Worm (Caenorhabditis elegans): ENCODE measurements around the gene bus-8B.

bus-8B gene

ce11 chrX:5450773-5451447 lies 42.2 kb upstream of the bus-8B start, which contains the start of gene C25F6.6:
Gene C25F6.6, minus strand, starts transcription at chrX:5450823.
- peak; percentile 11 for TF ChIP-seq pqm-1 (tag; optimal IDR thresholded peaks at IDR 0.05)
- no peak for TF ChIP-seq nhr-43 (tag; optimal IDR thresholded peaks at IDR 0.05; ENCODE audit: poor library complexity, severe bottlenecking)
- no peak for TF ChIP-seq daf-12 (tag; optimal IDR thresholded peaks at IDR 0.05)
- no peak for TF ChIP-seq ztf-11 (tag; optimal IDR thresholded peaks at IDR 0.05)
- TF ChIP-seq ztf-4 (tag; optimal IDR thresholded peaks at IDR 0.05) = no peak
- TF ChIP-seq eor-1 (tag; optimal IDR thresholded peaks at IDR 0.05) = no peak
- TF ChIP-seq ceh-28 (tag; optimal IDR thresholded peaks at IDR 0.05) = no peak
- no peak for TF ChIP-seq jun-1 (tag; optimal IDR thresholded peaks at IDR 0.05)
- no peak for TF ChIP-seq mml-1 (tag; optimal IDR thresholded peaks at IDR 0.05)
- peak; percentile 11 for TF ChIP-seq nhr-23 (tag; optimal IDR thresholded peaks at IDR 0.05)
- peak; percentile 32 for TF ChIP-seq elt-2 (tag; optimal IDR thresholded peaks at IDR 0.05)
- no peak for TF ChIP-seq fos-1 (tag; optimal IDR thresholded peaks at IDR 0.05)

DNA sequence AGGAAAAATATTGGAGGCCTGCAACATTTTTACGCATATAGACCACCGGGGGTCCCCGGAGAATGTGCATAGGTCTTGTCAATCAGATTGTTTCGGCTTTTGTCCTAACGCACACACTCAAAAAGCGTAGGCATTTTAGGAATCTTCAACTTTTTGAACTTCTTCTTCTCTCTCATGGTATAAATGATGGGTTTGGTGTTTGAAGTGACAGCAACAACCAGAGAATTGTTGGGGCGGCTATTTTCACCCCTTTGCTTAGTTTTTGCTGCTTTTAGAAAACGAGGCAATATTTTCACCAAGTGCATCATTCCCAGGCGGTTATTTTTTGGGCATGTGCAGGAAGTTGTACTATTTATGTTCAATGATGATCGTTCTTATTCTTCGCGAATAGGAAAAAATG lies 41.4 kb upstream of the bus-8B start:
- TF ChIP-seq egl-27 (tag; optimal IDR thresholded peaks at IDR 0.05) (no peak), snpc-4 (tag; optimal IDR thresholded peaks at IDR 0.05) (no peak), eor-1 (tag; optimal IDR thresholded peaks at IDR 0.05) (no peak), mdl-1 (tag; optimal IDR thresholded peaks at IDR 0.05) (no peak), lin-39 (tag; optimal IDR thresholded peaks at IDR 0.05) (peak; percentile 32), elt-1 (tag; optimal IDR thresholded peaks at IDR 0.05) (no peak), sea-2 (GFP tag; optimal IDR thresholded peaks at IDR 0.05) (no peak), elt-2 (tag; optimal IDR thresholded peaks at IDR 0.05) (no peak), nhr-43 (tag; optimal IDR thresholded peaks at IDR 0.05; ENCODE audit: poor library complexity, severe bottlenecking) (no peak), unc-62 (GFP tag; optimal IDR thresholded peaks at IDR 0.05) (peak; percentile 18)

ce11 chrX:5455107-5455506 lies 38.0 kb upstream of the bus-8B start:
- no peak for TF ChIP-seq nhr-237 (tag; optimal IDR thresholded peaks at IDR 0.05)
- TF ChIP-seq elt-2 (tag; optimal IDR thresholded peaks at IDR 0.05) = no peak
- no peak for TF ChIP-seq R02D3.7 (tag; optimal IDR thresholded peaks at IDR 0.05)
- TF ChIP-seq ceh-28 (tag; optimal IDR thresholded peaks at IDR 0.05) = no peak
- TF ChIP-seq nhr-76 (tag; optimal IDR thresholded peaks at IDR 0.05) = no peak
- TF ChIP-seq jun-1 (tag; optimal IDR thresholded peaks at IDR 0.05) = no peak
- TF ChIP-seq mdl-1 (tag; optimal IDR thresholded peaks at IDR 0.05) = no peak
- TF ChIP-seq egl-27 (tag; optimal IDR thresholded peaks at IDR 0.05) = no peak
- TF ChIP-seq lin-15B (tag; optimal IDR thresholded peaks at IDR 0.05) = no peak
- no peak for TF ChIP-seq nhr-23 (tag; optimal IDR thresholded peaks at IDR 0.05)
- TF ChIP-seq elt-3 (tag; optimal IDR thresholded peaks at IDR 0.05) = no peak
- TF ChIP-seq pqm-1 (tag; optimal IDR thresholded peaks at IDR 0.05) = no peak
- TF ChIP-seq unc-39 (tag; optimal IDR thresholded peaks at IDR 0.05) = no peak
- no peak for TF ChIP-seq zag-1 (tag; optimal IDR thresholded peaks at IDR 0.05)
- no peak for TF ChIP-seq skn-1 (tag; optimal IDR thresholded peaks at IDR 0.05)
- TF ChIP-seq ztf-11 (tag; optimal IDR thresholded peaks at IDR 0.05) = no peak
- TF ChIP-seq nhr-28 (tag; optimal IDR thresholded peaks at IDR 0.05) = no peak
- no peak for TF ChIP-seq elt-1 (tag; optimal IDR thresholded peaks at IDR 0.05)
- TF ChIP-seq ceh-82 (tag; optimal IDR thresholded peaks at IDR 0.05) = no peak

DNA sequence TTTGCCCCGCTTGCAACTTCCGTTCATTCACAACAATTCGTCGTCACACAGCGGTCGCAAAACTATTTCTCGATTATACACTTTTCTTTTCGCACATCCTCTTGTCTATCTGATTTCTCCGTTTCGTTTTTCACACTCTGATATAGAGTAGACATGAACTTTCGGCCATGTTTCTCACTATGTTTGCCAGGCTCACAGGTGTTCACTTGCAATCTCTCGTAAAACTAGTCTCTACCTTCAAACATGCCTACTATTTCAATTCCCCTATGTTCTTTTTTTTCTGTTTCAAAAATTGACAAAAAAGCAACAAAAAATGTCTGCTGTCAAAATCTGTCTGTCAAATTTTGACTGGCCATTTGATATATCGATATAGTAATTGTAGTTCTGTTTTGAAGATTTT lies 35.9 kb upstream of the bus-8B start:
- TF ChIP-seq mdl-1 (tag; optimal IDR thresholded peaks at IDR 0.05) (no peak), nhr-237 (tag; optimal IDR thresholded peaks at IDR 0.05) (no peak), hmg-11 (tag; optimal IDR thresholded peaks at IDR 0.05) (no peak), lin-39 (tag; optimal IDR thresholded peaks at IDR 0.05) (no peak), unc-39 (tag; optimal IDR thresholded peaks at IDR 0.05) (no peak), nhr-77 (tag; optimal IDR thresholded peaks at IDR 0.05) (no peak), nfya-1 (tag; optimal IDR thresholded peaks at IDR 0.05; ENCODE audit: insufficient read depth) (no peak), ztf-4 (tag; optimal IDR thresholded peaks at IDR 0.05) (no peak), fos-1 (tag; optimal IDR thresholded peaks at IDR 0.05) (no peak), egl-27 (tag; optimal IDR thresholded peaks at IDR 0.05) (no peak), nhr-43 (tag; optimal IDR thresholded peaks at IDR 0.05; ENCODE audit: poor library complexity, severe bottlenecking) (no peak), nhr-76 (tag; optimal IDR thresholded peaks at IDR 0.05) (no peak)

ce11 chrX:5458043-5458442 lies 35.1 kb upstream of the bus-8B start:
- TF ChIP-seq unc-62 (GFP tag; optimal IDR thresholded peaks at IDR 0.05) (no peak), tbx-2 (tag; optimal IDR thresholded peaks at IDR 0.05) (no peak), ceh-82 (tag; optimal IDR thresholded peaks at IDR 0.05) (no peak), hmg-11 (tag; optimal IDR thresholded peaks at IDR 0.05) (no peak), fkh-10 (GFP tag; optimal IDR thresholded peaks at IDR 0.05) (no peak), nfya-1 (tag; optimal IDR thresholded peaks at IDR 0.05; ENCODE audit: insufficient read depth) (no peak), sea-2 (GFP tag; optimal IDR thresholded peaks at IDR 0.05) (no peak), nhr-12 (tag; optimal IDR thresholded peaks at IDR 0.05) (no peak)
